Worm (Caenorhabditis elegans): ENCODE data around the gene C09B9.2.

- no peak for TF ChIP-seq him-1 (tag; optimal IDR thresholded peaks at IDR 0.05)
- TF ChIP-seq W03F9.2 (tag; optimal IDR thresholded peaks at IDR 0.05): no peak
Measured at ce11 chrIV:5037489-5037888, 8.4 kb downstream of the C09B9.2 start, which contains the start of gene C09B9.1.

Data from whole organism, L4/young adult.